Worm (Caenorhabditis elegans): ENCODE measurements around the gene C47A4.1.

- TF ChIP-seq dao-5 (tag; optimal IDR thresholded peaks at IDR 0.05) (no peak), W03F9.2 (tag; optimal IDR thresholded peaks at IDR 0.05) (no peak), him-1 (tag; optimal IDR thresholded peaks at IDR 0.05) (no peak)
Measured at ce11 chrIV:13666849-13667430, 49.2 kb downstream of the C47A4.1 start, which contains the start of gene fbxa-215.
